Fruit fly (Drosophila melanogaster): ENCODE results near the gene COX6CL.

COX6CL gene

DNA sequence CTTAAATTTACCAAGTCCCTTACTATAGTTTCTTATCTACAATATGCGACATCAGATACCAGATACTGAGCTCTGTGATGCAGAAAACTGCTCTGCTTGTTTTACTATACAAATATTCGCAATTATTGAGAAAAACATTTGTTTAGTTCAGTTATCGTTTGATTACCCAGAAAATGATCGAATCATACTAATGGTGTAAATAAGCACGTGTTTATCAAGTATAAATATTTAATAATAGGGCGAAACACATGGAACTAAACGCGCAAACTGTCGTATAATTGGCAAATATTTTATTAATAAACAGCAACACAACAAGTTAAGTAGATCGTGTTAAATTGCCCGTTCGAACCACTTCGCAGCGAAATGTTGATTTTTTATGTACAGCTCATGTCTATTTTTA lies 20.3 kb downstream of the COX6CL start (continued):
- TF ChIP-seq CG9727 (GFP tag; optimal IDR thresholded peaks at IDR 0.05) (peak; percentile 47), al (GFP tag; IDR thresholded peaks at IDR 0.05) (no peak), sima (GFP tag; optimal IDR thresholded peaks at IDR 0.05) (no peak), Fer2 (tag; optimal IDR thresholded peaks at IDR 0.05) (peak; percentile 50), Max (GFP tag; optimal IDR thresholded peaks at IDR 0.05) (peak; percentile 59), Dfd (GFP tag; optimal IDR thresholded peaks at IDR 0.05) (no peak), CG30431 (GFP tag; optimal IDR thresholded peaks at IDR 0.05) (no peak), crc (GFP tag; optimal IDR thresholded peaks at IDR 0.05) (peak; percentile 44), Jarid2 (GFP tag; optimal IDR thresholded peaks at IDR 0.05) (peak; percentile 37), fd3F (GFP tag; optimal IDR thresholded peaks at IDR 0.05) (peak; percentile 93), nom (GFP tag; optimal IDR thresholded peaks at IDR 0.05) (no peak), dimm (GFP tag; IDR thresholded peaks at IDR 0.05) (no peak), slbo (GFP tag; IDR thresholded peaks at IDR 0.05) (no peak), bab2 (GFP tag; optimal IDR thresholded peaks at IDR 0.05) (peak; percentile 49), Bdp1 (GFP tag; optimal IDR thresholded peaks at IDR 0.05) (no peak), CG32767 (GFP tag; IDR thresholded peaks at IDR 0.05) (0 out of 2 replicates have a peak, but pooled peaks have one; percentile 12), CG34376 (GFP tag; optimal IDR thresholded peaks at IDR 0.05) (peak; percentile 5), CG4707 (GFP tag; optimal IDR thresholded peaks at IDR 0.05) (no peak), CG3726 (GFP tag; IDR thresholded peaks at IDR 0.05) (no peak), trem (tag; optimal IDR thresholded peaks at IDR 0.05) (no peak), CG6654 (GFP tag; optimal IDR thresholded peaks at IDR 0.05) (no peak), Elba2 (GFP tag; optimal IDR thresholded peaks at IDR 0.05) (no peak), sens (GFP tag) (peak; percentile 8), CG15269 (tag; optimal IDR thresholded peaks at IDR 0.05) (peak; percentile 69), H2.0 (GFP tag; IDR thresholded peaks at IDR 0.05) (no peak), gem (tag; optimal IDR thresholded peaks at IDR 0.05) (peak; percentile 76), CG17802 (tag; optimal IDR thresholded peaks at IDR 0.05) (no peak), CkIIα-i1 (GFP tag; IDR thresholded peaks at IDR 0.05) (no peak), bowl (GFP tag; IDR thresholded peaks at IDR 0.05) (no peak), Aef1 (GFP tag; IDR thresholded peaks at IDR 0.05) (no peak), tll (GFP tag; optimal IDR thresholded peaks at IDR 0.05) (no peak), psq (GFP tag; optimal IDR thresholded peaks at IDR 0.05) (no peak), cg (GFP tag; optimal IDR thresholded peaks at IDR 0.05) (no peak), Tbp (GFP tag; optimal IDR thresholded peaks at IDR 0.05) (no peak), tap (tag; optimal IDR thresholded peaks at IDR 0.05) (no peak), zf30C (GFP tag; optimal IDR thresholded peaks at IDR 0.05) (no peak), grn (GFP tag; optimal IDR thresholded peaks at IDR 0.05) (peak; percentile 26), repo (GFP tag; optimal IDR thresholded peaks at IDR 0.05) (no peak), CG10959 (GFP tag; IDR thresholded peaks at IDR 0.05) (no peak), tup (GFP tag; optimal IDR thresholded peaks at IDR 0.05) (peak; percentile 17), peb (GFP tag; IDR thresholded peaks at IDR 0.05) (no peak), gcm (GFP tag; optimal IDR thresholded peaks at IDR 0.05) (no peak), CG4328 (GFP tag; optimal IDR thresholded peaks at IDR 0.05) (peak; percentile 8), CG11085 (GFP tag; IDR thresholded peaks at IDR 0.05) (no peak), knrl (GFP tag; IDR thresholded peaks at IDR 0.05; ENCODE audit: partially characterized antibody) (no peak), CG17912 (GFP tag; optimal IDR thresholded peaks at IDR 0.05) (no peak), cato (GFP tag; optimal IDR thresholded peaks at IDR 0.05; ENCODE audit: borderline replicate concordance) (no peak), ttk (GFP tag; IDR thresholded peaks at IDR 0.05) (no peak), PHDP (tag; optimal IDR thresholded peaks at IDR 0.05) (peak; percentile 88), lab (GFP tag; optimal IDR thresholded peaks at IDR 0.05) (peak; percentile 75), CG9609 (GFP tag; optimal IDR thresholded peaks at IDR 0.05) (no peak), seq (GFP tag; IDR thresholded peaks at IDR 0.05) (peak; percentile 68)

All from whole organism, embryonic.